Worm (Caenorhabditis elegans) whole organism, midembryonic: Measurements from ENCODE around the gene F02C12.1.

Experiments
- T22C8.4 ChIP-seq: fragments of 200-800 bp; sonication (Bioruptor generic); IDR thresholded peaks from 2 replicates; pipeline ENCODE4 v1.3.6; 2022; ENCODE audit warnings: missing genetic modification characterization, missing compliant biosample characterization
- cog-1 ChIP-seq: sonication (generic microtip); optimal IDR thresholded peaks from 2 replicates; lab custom pipeline; 2016; ENCODE audit warnings: missing genetic modification characterization, missing compliant biosample characterization
- flt-1 ChIP-seq: fragments of 200-800 bp; sonication (Bioruptor generic); IDR thresholded peaks from 2 replicates; pipeline ENCODE4 v1.3.6; 2022; ENCODE audit warnings: missing genetic modification characterization, missing compliant biosample characterization
- klf-2 ChIP-seq: fragments of 200-800 bp; sonication (Bioruptor generic); conservative IDR thresholded peaks from 2 replicates; pipeline ENCODE4 v1.3.6; 2022; ENCODE audit warnings: missing genetic modification reagents, missing genetic modification characterization, missing compliant biosample characterization
- med-1 ChIP-seq: sonication (generic microtip); optimal IDR thresholded peaks from 2 replicates; lab custom pipeline; 2017; ENCODE audit warnings: missing genetic modification characterization, mild to moderate bottlenecking, missing compliant biosample characterization, antibody characterized with exemption, missing genetic modification reagents; ENCODE audit not compliant: insufficient read depth
- ref-1 ChIP-seq: fragments of 200-800 bp; sonication (Bioruptor generic); conservative IDR thresholded peaks from 2 replicates; pipeline ENCODE4 v1.3.6; 2022; ENCODE audit warnings: missing genetic modification reagents, missing genetic modification characterization, missing compliant biosample characterization
- tab-1 ChIP-seq: fragments of 200-800 bp; sonication (Bioruptor generic); IDR thresholded peaks from 2 replicates; pipeline ENCODE4 v1.3.6; 2022; ENCODE audit warnings: missing genetic modification characterization, missing compliant biosample characterization
- ztf-23 ChIP-seq: fragments of 200-800 bp; sonication (Bioruptor generic); IDR thresholded peaks from 2 replicates; pipeline ENCODE4 v1.3.6; 2022; ENCODE audit warnings: missing genetic modification reagents, missing genetic modification characterization, missing compliant biosample characterization
- ztf-29 ChIP-seq: fragments of 200-800 bp; sonication (Bioruptor generic); IDR thresholded peaks from 2 replicates; pipeline ENCODE4 v1.3.6; 2022; ENCODE audit warnings: missing genetic modification reagents, missing genetic modification characterization, missing compliant biosample characterization

The F02C12.1 gene

DNA sequence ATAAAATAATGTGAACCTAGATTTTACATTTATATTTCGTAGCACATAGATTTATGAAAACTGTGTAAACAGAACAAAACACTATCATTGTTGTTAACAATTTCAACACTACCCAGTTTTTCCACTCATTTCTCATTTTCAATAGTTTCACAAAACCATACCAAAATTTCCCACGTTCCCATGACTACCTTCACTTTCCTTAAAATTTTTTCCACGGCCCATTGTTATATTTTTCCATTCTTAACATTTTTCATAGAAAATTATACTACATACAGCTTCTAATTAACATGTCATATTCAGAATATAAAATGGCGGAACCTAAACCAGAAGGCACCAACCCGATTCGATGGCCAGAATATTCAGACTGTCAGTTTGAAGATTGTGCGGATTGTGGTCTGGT is at the start of gene F02C12.1:
Gene F02C12.1 (plus strand): TSS at position 301 of the 400 bp plus-strand sequence.
- TF ChIP-seq klf-2 (GFP tag; lab: Robert Waterston, UW) (no peak), flt-1 (GFP tag; lab: Robert Waterston, UW) (no peak), ztf-23 (GFP tag; lab: Robert Waterston, UW) (no peak), cog-1 (no peak), ref-1 (no peak), ztf-29 (GFP tag; lab: Robert Waterston, UW) (no peak), tab-1 (GFP tag; lab: Robert Waterston, UW) (no peak), med-1 (no peak)

DNA sequence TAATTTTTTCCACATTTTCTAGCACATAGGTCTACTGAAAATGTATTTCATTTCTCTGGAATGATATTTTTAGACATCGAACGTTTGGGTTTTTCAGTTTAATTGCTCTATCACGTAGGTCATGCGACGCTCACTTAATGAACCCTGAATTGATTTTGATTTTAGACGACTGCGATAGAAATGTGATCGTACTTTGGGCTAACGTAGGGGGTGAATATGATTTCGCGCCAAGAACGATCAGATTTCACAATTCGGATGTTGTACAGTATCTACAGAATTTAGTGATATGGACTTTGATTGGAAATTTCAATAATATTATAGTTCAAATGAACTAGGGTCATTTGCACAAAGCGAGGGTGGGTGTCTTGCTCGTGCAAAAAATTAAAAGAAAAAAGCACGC is 49.7 kb upstream of the F02C12.1 start:
- no peak for TF ChIP-seq T22C8.4 (GFP tag; lab: Robert Waterston, UW)
- TF ChIP-seq ref-1, result no peak
- no peak for TF ChIP-seq tab-1 (GFP tag; lab: Robert Waterston, UW)
- no peak for TF ChIP-seq ztf-29 (GFP tag; lab: Robert Waterston, UW)

DNA sequence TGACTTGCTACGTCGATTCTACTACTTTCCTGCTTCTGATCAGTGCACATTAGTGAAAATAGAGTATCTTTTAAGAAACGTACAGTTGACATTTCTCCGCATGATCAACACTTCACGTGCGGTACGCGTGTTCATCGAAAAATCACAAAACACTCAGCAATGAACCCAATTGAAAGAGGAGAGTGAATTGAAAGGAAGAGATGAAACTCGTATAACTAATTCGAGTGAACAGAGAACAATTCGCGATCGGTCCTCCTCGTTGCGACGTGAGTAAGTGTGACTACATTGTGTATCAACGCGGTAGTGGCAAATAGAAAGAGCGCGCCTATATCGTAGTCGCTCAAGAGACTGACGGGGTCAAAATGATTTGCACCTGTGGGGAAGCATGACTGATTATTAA is 48.4 kb upstream of the F02C12.1 start:
- no peak for TF ChIP-seq ztf-23 (GFP tag; lab: Robert Waterston, UW)

DNA sequence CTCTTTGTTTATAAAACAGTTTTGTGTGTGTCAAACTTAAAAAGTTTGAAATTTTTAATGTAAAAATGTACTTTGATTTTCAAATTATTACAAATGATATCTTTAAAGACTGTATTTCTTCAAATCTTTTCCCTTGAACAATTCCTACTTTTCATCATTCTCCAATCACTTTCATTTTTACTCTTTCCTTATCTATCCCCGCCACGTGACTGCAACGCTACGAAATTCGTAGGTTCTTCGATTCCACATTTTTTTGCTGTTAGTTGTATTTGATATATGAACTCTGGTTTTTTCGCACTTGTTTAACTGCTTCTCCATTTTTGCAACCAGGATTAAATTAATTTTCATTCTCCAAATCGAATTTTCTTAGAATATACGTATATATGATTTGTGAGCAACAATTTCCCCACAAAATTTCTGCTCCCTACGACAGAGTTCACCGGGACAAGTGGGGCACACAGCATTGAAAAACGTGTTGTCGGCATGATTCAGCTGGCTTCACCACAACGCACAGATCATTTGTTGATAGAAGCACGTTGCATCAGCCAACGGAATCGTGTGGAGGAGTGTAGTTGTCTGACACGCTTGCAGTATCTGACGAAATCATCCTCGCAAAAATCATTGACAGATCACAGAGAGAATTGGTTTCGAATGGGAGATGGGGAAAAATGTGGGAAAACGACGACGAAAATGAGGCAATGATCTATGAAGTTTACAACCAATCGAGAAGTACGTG is 47.0 kb upstream of the F02C12.1 start:
- no peak for TF ChIP-seq ztf-23 (GFP tag; lab: Robert Waterston, UW)
- no peak for TF ChIP-seq ref-1
- no peak for TF ChIP-seq T22C8.4 (GFP tag; lab: Robert Waterston, UW)
- TF ChIP-seq klf-2 (GFP tag; lab: Robert Waterston, UW), result no peak
- TF ChIP-seq tab-1 (GFP tag; lab: Robert Waterston, UW), result no peak
- TF ChIP-seq cog-1, result no peak
- no peak for TF ChIP-seq med-1
- TF ChIP-seq ztf-29 (GFP tag; lab: Robert Waterston, UW), result no peak
- no peak for TF ChIP-seq flt-1 (GFP tag; lab: Robert Waterston, UW)

DNA sequence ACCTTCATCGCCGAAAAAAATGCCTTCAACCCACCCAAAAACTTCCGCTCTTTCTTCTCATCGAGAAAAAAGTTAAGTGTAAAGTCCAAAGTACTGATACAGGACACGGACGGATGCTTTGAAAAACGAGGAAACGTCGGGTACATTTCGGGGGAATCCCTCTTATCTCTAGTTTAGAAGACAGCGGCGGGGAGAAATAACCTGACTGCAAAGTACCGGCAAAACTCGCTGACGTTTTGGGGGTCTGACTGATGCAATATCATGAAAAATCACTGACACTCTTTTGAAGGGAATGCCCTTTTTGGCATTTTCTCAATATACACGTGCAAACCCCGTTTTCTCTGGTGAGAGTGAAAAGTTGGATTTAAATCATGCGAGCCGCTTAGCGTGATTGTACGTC is 45.4 kb upstream of the F02C12.1 start:
- no peak for TF ChIP-seq ztf-23 (GFP tag; lab: Robert Waterston, UW)
- TF ChIP-seq tab-1 (GFP tag; lab: Robert Waterston, UW), result no peak
- no peak for TF ChIP-seq ref-1
- no peak for TF ChIP-seq med-1
- TF ChIP-seq flt-1 (GFP tag; lab: Robert Waterston, UW), result no peak
- no peak for TF ChIP-seq ztf-29 (GFP tag; lab: Robert Waterston, UW)
- TF ChIP-seq T22C8.4 (GFP tag; lab: Robert Waterston, UW), result no peak
- TF ChIP-seq klf-2 (GFP tag; lab: Robert Waterston, UW), result no peak
- no peak for TF ChIP-seq cog-1

DNA sequence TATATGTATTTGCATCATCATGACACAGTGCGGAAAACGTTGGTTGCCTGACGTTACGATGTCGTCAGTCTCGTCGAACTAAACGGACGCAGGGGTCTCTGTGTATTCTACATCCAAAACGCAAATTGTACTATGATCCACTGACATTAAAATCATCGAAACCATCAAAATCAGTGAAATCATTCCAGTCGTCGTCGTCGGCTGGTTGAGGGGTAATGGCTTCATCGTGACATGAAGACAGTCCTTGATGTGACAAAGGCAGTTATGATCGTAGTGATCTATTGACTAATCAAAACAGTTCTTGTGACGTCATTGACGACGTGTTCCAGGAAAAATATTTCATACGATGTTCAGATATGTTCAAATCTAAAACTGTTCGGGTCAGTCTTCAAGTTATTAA is 44.2 kb upstream of the F02C12.1 start:
- TF ChIP-seq ztf-29 (GFP tag; lab: Robert Waterston, UW), result no peak
- no peak for TF ChIP-seq T22C8.4 (GFP tag; lab: Robert Waterston, UW)
- no peak for TF ChIP-seq ztf-23 (GFP tag; lab: Robert Waterston, UW)
- TF ChIP-seq flt-1 (GFP tag; lab: Robert Waterston, UW), result no peak
- no peak for TF ChIP-seq med-1
- no peak for TF ChIP-seq klf-2 (GFP tag; lab: Robert Waterston, UW)
- no peak for TF ChIP-seq cog-1
- TF ChIP-seq ref-1, result no peak

DNA sequence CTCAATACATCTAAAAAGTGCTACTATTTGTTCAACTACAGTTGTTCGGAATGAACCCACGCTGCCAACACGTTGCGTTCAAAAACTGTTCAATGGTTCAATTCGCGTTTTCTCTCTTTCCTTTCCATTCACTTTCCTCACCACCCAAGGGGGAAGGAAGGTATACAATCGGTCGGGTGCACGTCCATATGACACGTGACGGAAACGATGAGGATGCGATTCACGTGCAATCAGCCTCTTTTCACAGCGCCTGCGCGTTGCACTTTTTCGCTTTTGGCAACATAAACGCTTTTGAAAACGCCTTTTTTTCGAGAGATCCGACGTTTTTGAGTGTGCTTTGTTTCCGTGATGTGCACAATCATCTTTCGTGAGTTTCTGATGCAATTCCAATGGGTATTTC is 43.3 kb upstream of the F02C12.1 start:
- TF ChIP-seq cog-1, result no peak
- no peak for TF ChIP-seq tab-1 (GFP tag; lab: Robert Waterston, UW)
- TF ChIP-seq flt-1 (GFP tag; lab: Robert Waterston, UW), result no peak
- TF ChIP-seq med-1, result no peak
- no peak for TF ChIP-seq klf-2 (GFP tag; lab: Robert Waterston, UW)
- no peak for TF ChIP-seq ref-1
- no peak for TF ChIP-seq T22C8.4 (GFP tag; lab: Robert Waterston, UW)
- TF ChIP-seq ztf-23 (GFP tag; lab: Robert Waterston, UW), result no peak

DNA sequence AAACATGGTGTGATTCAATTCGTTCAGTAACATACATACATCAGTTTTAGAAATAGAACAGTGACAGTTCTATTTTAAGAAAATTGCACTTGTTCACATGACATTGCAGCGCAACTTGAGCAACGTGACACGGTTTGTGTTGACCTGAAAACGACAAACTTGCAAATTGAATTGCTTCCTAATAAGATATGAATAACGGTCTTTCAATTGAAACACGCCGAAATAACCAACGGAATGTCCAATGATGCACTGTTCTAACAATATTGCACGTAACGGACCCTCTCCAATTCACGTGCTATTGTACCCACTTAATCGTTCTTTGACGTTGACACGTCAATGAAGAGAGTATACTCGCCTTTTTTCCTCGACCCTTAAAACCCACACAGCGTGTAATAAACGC is 42.1 kb upstream of the F02C12.1 start:
- TF ChIP-seq flt-1 (GFP tag; lab: Robert Waterston, UW), result no peak
- TF ChIP-seq ztf-23 (GFP tag; lab: Robert Waterston, UW), result no peak
- no peak for TF ChIP-seq ztf-29 (GFP tag; lab: Robert Waterston, UW)
- TF ChIP-seq tab-1 (GFP tag; lab: Robert Waterston, UW), result no peak
- no peak for TF ChIP-seq ref-1
- no peak for TF ChIP-seq klf-2 (GFP tag; lab: Robert Waterston, UW)
- no peak for TF ChIP-seq T22C8.4 (GFP tag; lab: Robert Waterston, UW)
- no peak for TF ChIP-seq cog-1
- TF ChIP-seq med-1, result no peak

DNA sequence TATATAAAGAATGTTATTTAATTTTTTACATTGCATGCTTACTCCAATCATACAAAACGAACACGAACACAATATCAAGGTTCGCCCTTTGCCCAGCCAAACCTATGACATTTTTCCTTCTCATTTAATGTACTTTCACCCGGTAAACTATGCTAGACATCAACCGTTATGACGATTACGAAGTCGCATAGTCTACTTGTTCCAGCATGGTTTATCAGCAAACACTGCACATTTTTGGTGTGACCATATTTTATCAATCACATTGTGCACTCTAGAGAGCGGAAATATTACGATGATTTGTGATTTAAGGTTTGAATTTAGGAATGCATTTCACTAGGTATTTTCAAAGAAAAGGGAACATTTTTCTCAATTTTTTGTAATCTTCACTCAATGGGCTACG is 41.3 kb upstream of the F02C12.1 start:
- TF ChIP-seq med-1 (no peak), ztf-29 (GFP tag; lab: Robert Waterston, UW) (no peak), cog-1 (no peak), ztf-23 (GFP tag; lab: Robert Waterston, UW) (no peak), ref-1 (no peak), flt-1 (GFP tag; lab: Robert Waterston, UW) (no peak), tab-1 (GFP tag; lab: Robert Waterston, UW) (no peak), T22C8.4 (GFP tag; lab: Robert Waterston, UW) (no peak), klf-2 (GFP tag; lab: Robert Waterston, UW) (no peak)

DNA sequence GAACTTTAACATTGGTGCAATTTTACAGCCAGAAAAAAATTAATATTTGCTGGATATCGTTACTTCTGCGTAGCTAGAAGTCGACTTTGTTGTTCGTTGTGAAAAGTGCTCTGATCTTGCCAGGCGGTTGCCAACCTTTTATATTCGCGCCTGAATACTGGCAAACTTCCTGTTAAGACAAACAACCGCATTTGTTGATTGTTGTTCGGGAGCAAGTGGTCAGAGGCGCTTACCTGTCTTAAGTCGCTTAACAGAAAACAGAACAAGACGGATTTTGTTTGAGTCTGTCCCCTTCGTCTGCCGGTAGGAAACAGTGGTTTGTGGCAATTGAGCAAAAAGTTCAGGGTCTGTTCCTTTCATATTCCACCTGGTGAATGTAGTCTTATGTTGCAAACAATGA is 39.4 kb upstream of the F02C12.1 start, which contains the start of gene C49F8.15:
Gene C49F8.15 (minus strand): TSS at position 101 of the 400 bp plus-strand sequence.
- TF ChIP-seq ztf-29 (GFP tag; lab: Robert Waterston, UW) (no peak), klf-2 (GFP tag; lab: Robert Waterston, UW) (no peak), cog-1 (no peak), med-1 (no peak), flt-1 (GFP tag; lab: Robert Waterston, UW) (no peak), T22C8.4 (GFP tag; lab: Robert Waterston, UW) (no peak), ref-1 (no peak), ztf-23 (GFP tag; lab: Robert Waterston, UW) (no peak), tab-1 (GFP tag; lab: Robert Waterston, UW) (no peak)
